Fruit fly (Drosophila melanogaster) whole organism, wandering third instar larva: ENCODE data around the gene CG43980.

Experiments used
- Abd-B ChIP-seq: fragments of >200 bp; optimal IDR thresholded peaks from 2 replicates; lab custom pipeline; 2017; ENCODE audit warnings: missing biosample characterization, missing genetic modification characterization
- Hnf4 ChIP-seq: fragments of 200-800 bp; sonication (Bioruptor generic); optimal IDR thresholded peaks from 2 replicates; lab custom pipeline; 2016; ENCODE audit warnings: missing biosample characterization, mild to moderate bottlenecking, missing genetic modification characterization
- Myc ChIP-seq: fragments of >200 bp; optimal IDR thresholded peaks from 2 replicates; lab custom pipeline; 2017
- N ChIP-seq: fragments of >200 bp; optimal IDR thresholded peaks from 2 replicates; lab custom pipeline; 2018; ENCODE audit warnings: missing biosample characterization, missing external identifiers, missing genetic modification characterization
- Vsx2 ChIP-seq: fragments of 200-300, 225-300 bp; sonication (Bioruptor generic); optimal IDR thresholded peaks from 2 replicates; lab custom pipeline; 2018; ENCODE audit warnings: missing biosample characterization, missing genetic modification characterization; ENCODE audit not compliant: partially characterized antibody
- br ChIP-seq: fragments of 200-800 bp; sonication (Bioruptor generic); optimal IDR thresholded peaks from 2 replicates; lab custom pipeline; 2016; ENCODE audit warnings: missing biosample characterization, missing genetic modification characterization
- dsf ChIP-seq: sonication (Bioruptor generic); optimal IDR thresholded peaks from 2 replicates; lab custom pipeline; 2016; ENCODE audit warnings: missing biosample characterization, missing genetic modification characterization, borderline replicate concordance
- jim ChIP-seq: fragments of 175-275, 200-325 bp; sonication (Bioruptor generic); optimal IDR thresholded peaks from 2 replicates; lab custom pipeline; 2016; ENCODE audit warnings: missing biosample characterization, mild to moderate bottlenecking, missing genetic modification characterization
- lola ChIP-seq: fragments of >200 bp; optimal IDR thresholded peaks from 2 replicates; lab custom pipeline; 2017; ENCODE audit warnings: missing biosample characterization, missing genetic modification characterization
- pan ChIP-seq: fragments of >200 bp; optimal IDR thresholded peaks from 2 replicates; lab custom pipeline; 2017
- psq ChIP-seq: fragments of 200-800 bp; sonication (Bioruptor generic); optimal IDR thresholded peaks from 3 replicates; lab custom pipeline; 2017; ENCODE audit warnings: missing biosample characterization, mild to moderate bottlenecking, missing genetic modification characterization, moderate library complexity
- rgr ChIP-seq: fragments of 200-800 bp; sonication (Bioruptor generic); optimal IDR thresholded peaks from 3 replicates; lab custom pipeline; 2016; ENCODE audit warnings: missing biosample characterization, mild to moderate bottlenecking, missing genetic modification characterization
- sage ChIP-seq: fragments of 200-800 bp; sonication (Bioruptor generic); optimal IDR thresholded peaks from 2 replicates; lab custom pipeline; 2016; ENCODE audit warnings: missing biosample characterization, mild to moderate bottlenecking, missing genetic modification characterization
- woc ChIP-seq: sonication (Bioruptor generic); optimal IDR thresholded peaks from 2 replicates; lab custom pipeline; 2016; ENCODE audit warnings: missing biosample characterization, mild to moderate bottlenecking, missing genetic modification characterization

DNA sequence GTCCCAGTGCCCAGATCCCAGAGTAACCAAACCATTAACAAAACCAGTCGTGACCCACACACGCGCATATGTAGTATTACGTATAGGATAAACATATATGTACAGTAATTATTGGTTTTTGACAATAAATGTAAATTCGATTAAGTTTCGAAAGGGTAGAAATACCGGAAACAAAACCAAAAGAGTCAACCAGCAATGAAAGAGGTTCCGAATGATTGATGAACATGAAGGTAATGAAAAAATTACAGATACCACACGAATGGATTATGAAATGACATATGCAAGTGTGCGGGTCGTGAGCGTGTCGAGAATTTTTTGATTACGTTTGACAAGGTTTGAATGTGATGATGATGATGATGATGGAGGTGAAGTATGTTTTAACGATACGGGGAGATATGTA is 49.9 kb downstream of the CG43980 start:
- no peak for TF ChIP-seq br (GFP tag; lab: Kevin White, UChicago)
- TF ChIP-seq pan (lab: Kevin White, UChicago): no peak
- no peak for TF ChIP-seq woc (GFP tag; lab: Kevin White, UChicago)
- TF ChIP-seq lola: no peak
- TF ChIP-seq Vsx2: no peak
- TF ChIP-seq N: no peak
- no peak for TF ChIP-seq dsf (GFP tag; lab: Kevin White, UChicago)
- TF ChIP-seq Myc (lab: Kevin White, UChicago): no peak
- TF ChIP-seq jim: no peak
- TF ChIP-seq rgr (GFP tag; lab: Kevin White, UChicago): no peak
- TF ChIP-seq Hnf4 (GFP tag; lab: Kevin White, UChicago): no peak
- no peak for TF ChIP-seq psq (GFP tag; lab: Kevin White, UChicago)
- TF ChIP-seq sage: no peak
- no peak for TF ChIP-seq Abd-B (GFP tag; lab: Kevin White, UChicago)
